Fruit fly (Drosophila melanogaster) whole organism, wandering third instar larva: ENCODE measurements around the gene CG11590.

ENCODE experiments used
- Abd-B ChIP-seq: fragments of >200 bp; optimal IDR thresholded peaks from 2 replicates; lab custom pipeline; 2017; ENCODE audit warnings: missing biosample characterization, missing genetic modification characterization
- CG32264 ChIP-seq: fragments of 200-800 bp; sonication (Bioruptor generic); optimal IDR thresholded peaks from 2 replicates; lab custom pipeline; 2016; ENCODE audit warnings: missing biosample characterization, missing genetic modification characterization
- CG9705 ChIP-seq: fragments of 200-800 bp; sonication (Bioruptor generic); optimal IDR thresholded peaks from 2 replicates; lab custom pipeline; 2018; ENCODE audit warnings: missing biosample characterization, mild to moderate bottlenecking, missing genetic modification characterization
- CrebA ChIP-seq: fragments of 200-800 bp; sonication (Bioruptor generic); optimal IDR thresholded peaks from 2 replicates; lab custom pipeline; 2016; ENCODE audit warnings: missing biosample characterization, mild to moderate bottlenecking, missing genetic modification characterization, borderline replicate concordance
- Dfd ChIP-seq: fragments of >200 bp; optimal IDR thresholded peaks from 2 replicates; lab custom pipeline; 2017; ENCODE audit warnings: missing biosample characterization, missing genetic modification characterization
- Dif ChIP-seq: fragments of 200-275, 200-300 bp; sonication (Bioruptor generic); optimal IDR thresholded peaks from 2 replicates; lab custom pipeline; 2018; ENCODE audit warnings: missing biosample characterization, missing genetic modification characterization; ENCODE audit not compliant: partially characterized antibody
- GATAd ChIP-seq: sonication (Bioruptor generic); optimal IDR thresholded peaks from 2 replicates; lab custom pipeline; 2016; ENCODE audit warnings: missing biosample characterization, missing genetic modification characterization
- Hnf4 ChIP-seq: fragments of 200-800 bp; sonication (Bioruptor generic); optimal IDR thresholded peaks from 2 replicates; lab custom pipeline; 2016; ENCODE audit warnings: missing biosample characterization, mild to moderate bottlenecking, missing genetic modification characterization
- Hr78 ChIP-seq: fragments of >200 bp; optimal IDR thresholded peaks from 2 replicates; lab custom pipeline; 2017; ENCODE audit warnings: missing biosample characterization, missing genetic modification characterization
- Hr83 ChIP-seq: fragments of 200-300 bp; sonication (Bioruptor generic); optimal IDR thresholded peaks from 2 replicates; lab custom pipeline; 2016; ENCODE audit warnings: missing biosample characterization, mild to moderate bottlenecking, missing genetic modification characterization, moderate library complexity; ENCODE audit not compliant: poor library complexity, severe bottlenecking
- Jra ChIP-seq: sonication (Bioruptor generic); optimal IDR thresholded peaks from 2 replicates; lab custom pipeline; 2016; ENCODE audit warnings: missing biosample characterization, missing genetic modification characterization
- Mio ChIP-seq: sonication (Bioruptor generic); optimal IDR thresholded peaks from 2 replicates; lab custom pipeline; 2016; ENCODE audit warnings: missing biosample characterization, missing genetic modification characterization
- Myc ChIP-seq: fragments of >200 bp; optimal IDR thresholded peaks from 2 replicates; lab custom pipeline; 2017
- N ChIP-seq: fragments of >200 bp; optimal IDR thresholded peaks from 2 replicates; lab custom pipeline; 2018; ENCODE audit warnings: missing biosample characterization, missing external identifiers, missing genetic modification characterization
- OdsH ChIP-seq: fragments of 200-800 bp; sonication (Bioruptor generic); optimal IDR thresholded peaks from 2 replicates; lab custom pipeline; 2016; ENCODE audit warnings: missing biosample characterization, mild to moderate bottlenecking, missing genetic modification characterization
- Sp1 ChIP-seq: fragments of 200-800 bp; sonication (Bioruptor generic); optimal IDR thresholded peaks from 3 replicates; lab custom pipeline; 2019; ENCODE audit warnings: missing biosample characterization, mild to moderate bottlenecking, missing genetic modification characterization, moderate library complexity
- Vsx2 ChIP-seq: fragments of 200-300, 225-300 bp; sonication (Bioruptor generic); optimal IDR thresholded peaks from 2 replicates; lab custom pipeline; 2018; ENCODE audit warnings: missing biosample characterization, missing genetic modification characterization; ENCODE audit not compliant: partially characterized antibody
- br ChIP-seq: fragments of 200-800 bp; sonication (Bioruptor generic); optimal IDR thresholded peaks from 2 replicates; lab custom pipeline; 2016; ENCODE audit warnings: missing biosample characterization, missing genetic modification characterization
- brk ChIP-seq: fragments of 200-800 bp; sonication (Bioruptor generic); optimal IDR thresholded peaks from 2 replicates; lab custom pipeline; 2016; ENCODE audit warnings: missing biosample characterization, mild to moderate bottlenecking, missing genetic modification characterization
- dmrt93B ChIP-seq: fragments of 200-800 bp; sonication (Bioruptor generic); optimal IDR thresholded peaks from 2 replicates; lab custom pipeline; 2018; ENCODE audit warnings: missing biosample characterization, mild to moderate bottlenecking, missing genetic modification characterization
- ey ChIP-seq: fragments of 200-800 bp; sonication (Bioruptor generic); optimal IDR thresholded peaks from 2 replicates; lab custom pipeline; 2016; ENCODE audit warnings: missing biosample characterization, missing genetic modification characterization
- foxo ChIP-seq, 2 experiments: fragments of 200-800 bp; sonication (Bioruptor generic); optimal IDR thresholded peaks; 2 replicates in 1 of 2; 3 replicates in 1 of 2; lab custom pipeline; 2016 to 2017; ENCODE audit warnings: missing biosample characterization in 2 of 2, missing genetic modification characterization in 2 of 2
- h ChIP-seq: fragments of 200-800 bp; sonication (Bioruptor generic); optimal IDR thresholded peaks from 3 replicates; lab custom pipeline; 2016; ENCODE audit warnings: missing biosample characterization, mild to moderate bottlenecking, missing genetic modification characterization
- lola ChIP-seq: fragments of >200 bp; optimal IDR thresholded peaks from 2 replicates; lab custom pipeline; 2017; ENCODE audit warnings: missing biosample characterization, missing genetic modification characterization
- pan ChIP-seq: fragments of >200 bp; optimal IDR thresholded peaks from 2 replicates; lab custom pipeline; 2017
- psq ChIP-seq: fragments of 200-800 bp; sonication (Bioruptor generic); optimal IDR thresholded peaks from 3 replicates; lab custom pipeline; 2017; ENCODE audit warnings: missing biosample characterization, mild to moderate bottlenecking, missing genetic modification characterization, moderate library complexity
- sage ChIP-seq: fragments of 200-800 bp; sonication (Bioruptor generic); optimal IDR thresholded peaks from 2 replicates; lab custom pipeline; 2016; ENCODE audit warnings: missing biosample characterization, mild to moderate bottlenecking, missing genetic modification characterization
- sv ChIP-seq: fragments of 200-800 bp; sonication (Bioruptor generic); optimal IDR thresholded peaks from 3 replicates; lab custom pipeline; 2016; ENCODE audit warnings: missing biosample characterization, missing genetic modification characterization
- tai ChIP-seq: sonication (Bioruptor generic); optimal IDR thresholded peaks from 2 replicates; lab custom pipeline; 2016; ENCODE audit warnings: missing biosample characterization, missing genetic modification characterization
- usp ChIP-seq: fragments of >200 bp; optimal IDR thresholded peaks from 2 replicates; lab custom pipeline; 2017; ENCODE audit warnings: missing biosample characterization, missing genetic modification characterization
- woc ChIP-seq: sonication (Bioruptor generic); optimal IDR thresholded peaks from 2 replicates; lab custom pipeline; 2016; ENCODE audit warnings: missing biosample characterization, mild to moderate bottlenecking, missing genetic modification characterization

The CG11590 gene

dm6 chrX:14173654-14174053, 26.3 kb upstream of the CG11590 start:
- TF ChIP-seq Myc, result no peak
- TF ChIP-seq Vsx2 (GFP tag; lab: Kevin White, UChicago), result peak; percentile 27

dm6 chrX:14174456-14174855, 25.5 kb upstream of the CG11590 start, which contains the start of gene CG1368:
TSS of gene CG1368 (plus strand) at chrX:14174756.
- TF ChIP-seq Hr78 (GFP tag; lab: Kevin White, UChicago) (no peak), brk (no peak), Jra (GFP tag; lab: Kevin White, UChicago) (no peak), OdsH (no peak)

- TF ChIP-seq Vsx2 (GFP tag; lab: Kevin White, UChicago) (no peak), CG9705 (GFP tag; lab: Kevin White, UChicago) (no peak), sv (no peak), br (GFP tag; lab: Kevin White, UChicago) (no peak)
- TF ChIP-seq, all 38 proteins: peak for 0
Measured at dm6 chrX:14175663-14176062, 24.3 kb upstream of the CG11590 start.

dm6 chrX:14176623-14177022, 23.4 kb upstream of the CG11590 start, which contains the start of gene CG11581:
TSS of gene CG11581 (plus strand) at chrX:14176923.
- no peak for TF ChIP-seq Dfd (GFP tag; lab: Kevin White, UChicago)
- TF ChIP-seq Mio (GFP tag; lab: Kevin White, UChicago), result no peak
- no peak for TF ChIP-seq Sp1 (GFP tag; lab: Kevin White, UChicago)
- TF ChIP-seq OdsH, result no peak
- TF ChIP-seq pan (lab: Kevin White, UChicago), result no peak
- no peak for TF ChIP-seq h (GFP tag; lab: Kevin White, UChicago)
- no peak for TF ChIP-seq tai (GFP tag; lab: Kevin White, UChicago)
- TF ChIP-seq br (GFP tag; lab: Kevin White, UChicago), result no peak
- TF ChIP-seq Abd-B (GFP tag; lab: Kevin White, UChicago), result no peak
- TF ChIP-seq brk, result no peak
- no peak for TF ChIP-seq Vsx2 (GFP tag; lab: Kevin White, UChicago)
- no peak for TF ChIP-seq foxo (GFP tag; optimal IDR thresholded peaks at IDR 0.05; lab: Kevin White, UChicago)
- TF ChIP-seq, all 38 proteins: peak for 0

- TF ChIP-seq usp (GFP tag; lab: Kevin White, UChicago), result no peak
- no peak for TF ChIP-seq psq
- no peak for TF ChIP-seq dmrt93B (GFP tag; lab: Kevin White, UChicago)
- no peak for TF ChIP-seq GATAd (GFP tag; lab: Kevin White, UChicago)
- TF ChIP-seq N (GFP tag; lab: Kevin White, UChicago), result no peak
- TF ChIP-seq sage, result no peak
- no peak for TF ChIP-seq tai (GFP tag; lab: Kevin White, UChicago)
- TF ChIP-seq lola (GFP tag; lab: Kevin White, UChicago), result no peak
- TF ChIP-seq OdsH, result no peak
- TF ChIP-seq Myc, result no peak
- TF ChIP-seq CG9705 (GFP tag; lab: Kevin White, UChicago), result no peak
Measured at dm6 chrX:14180728-14181127, 19.2 kb upstream of the CG11590 start, which contains the start of gene CG11584. TSS of gene CG11584 (plus strand) at chrX:14181028.

- TF ChIP-seq Hnf4 (GFP tag; lab: Kevin White, UChicago) (no peak), OdsH (no peak), Vsx2 (GFP tag; lab: Kevin White, UChicago) (no peak), Jra (GFP tag; lab: Kevin White, UChicago) (no peak), CG32264 (no peak), dmrt93B (GFP tag; lab: Kevin White, UChicago) (no peak), Dif (no peak), GATAd (GFP tag; lab: Kevin White, UChicago) (no peak)
Measured at dm6 chrX:14184062-14184611, 15.8 kb upstream of the CG11590 start, which contains the start of gene CG32603. TSS of gene CG32603 (plus strand) at chrX:14184561.

dm6 chrX:14186953-14187352, 13.0 kb upstream of the CG11590 start, which contains the start of gene CG12481:
TSS of gene CG12481 (plus strand) at chrX:14187253.
- no peak for TF ChIP-seq Sp1 (GFP tag; lab: Kevin White, UChicago)
- TF ChIP-seq dmrt93B (GFP tag; lab: Kevin White, UChicago), result no peak
- TF ChIP-seq pan (lab: Kevin White, UChicago), result no peak
- TF ChIP-seq ey, result no peak
- TF ChIP-seq Abd-B (GFP tag; lab: Kevin White, UChicago), result no peak
- TF ChIP-seq woc (GFP tag; lab: Kevin White, UChicago), result no peak
- TF ChIP-seq tai (GFP tag; lab: Kevin White, UChicago), result no peak
- no peak for TF ChIP-seq Hr83
- no peak for TF ChIP-seq CrebA (GFP tag; lab: Kevin White, UChicago)
- TF ChIP-seq h (GFP tag; lab: Kevin White, UChicago), result no peak
- TF ChIP-seq GATAd (GFP tag; lab: Kevin White, UChicago), result no peak
